In the genomic region with DNA sequence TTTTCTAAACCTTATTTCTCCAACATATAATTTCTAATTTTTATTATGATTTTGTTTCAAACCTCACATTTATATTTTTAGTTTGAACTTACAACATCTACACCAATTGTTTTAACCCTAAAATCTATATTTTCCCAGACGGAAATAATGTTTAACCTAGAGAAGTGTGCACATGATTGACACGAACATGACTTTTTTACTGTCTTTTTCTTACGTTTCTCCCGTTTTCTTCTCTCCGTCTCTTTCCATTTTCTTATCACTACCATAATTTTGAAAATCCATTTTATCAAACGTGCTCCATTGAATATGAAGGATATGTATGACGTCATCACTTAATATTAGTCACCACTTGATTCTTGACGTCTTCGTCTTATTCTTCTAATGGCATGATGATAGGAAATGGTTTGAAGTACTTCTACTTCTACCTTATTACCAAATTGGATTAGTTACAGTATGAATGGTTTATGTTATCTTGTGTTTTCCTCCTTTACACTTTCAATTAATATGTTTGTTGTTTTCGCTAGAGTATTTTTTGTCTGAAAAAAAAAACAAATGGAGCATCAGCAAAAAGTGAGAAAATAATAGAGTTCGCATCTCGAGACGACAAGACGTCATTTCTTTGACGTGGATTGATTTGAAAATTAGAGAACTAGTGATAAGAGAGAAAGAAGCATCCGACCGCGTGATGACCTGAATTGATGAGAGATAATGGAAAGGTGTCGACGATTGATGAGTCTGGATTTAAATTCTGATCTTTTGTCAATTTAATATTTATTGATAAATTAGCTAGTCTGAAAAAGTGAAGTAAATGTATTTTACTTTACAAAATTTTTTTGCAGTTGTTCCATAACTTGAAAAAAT, we compare ENCODE assay signal across 2 worm cellular contexts.
A peak's percentile ranks its signal among the peaks of the same experiment; 100 is the strongest.
TF ChIP-seq lines count a peak whose summit lies in the region.

No protein-coding gene starts in this region.

TF ChIP-seq in whole organism, L1 larva, 84 proteins besides CTCF, POLR2A, EP300 and RAD21 (continued from another document):
- no peak for TF ChIP-seq hlh-4 (tag; optimal IDR thresholded peaks at IDR 0.05; lab: Kevin White, UChicago)
- no peak for TF ChIP-seq unc-86 (tag; optimal IDR thresholded peaks at IDR 0.05; lab: Kevin White, UChicago)
- TF ChIP-seq grh-1 (GFP tag; IDR thresholded peaks at IDR 0.05; lab: Robert Waterston, UW): no peak
- TF ChIP-seq ztf-4 (tag; optimal IDR thresholded peaks at IDR 0.05; lab: Kevin White, UChicago): peak; percentile 49
- peak; percentile 14 for TF ChIP-seq nhr-90 (tag; optimal IDR thresholded peaks at IDR 0.05; lab: Kevin White, UChicago; ENCODE audit: poor library complexity)
- TF ChIP-seq nhr-85 (tag; lab: Kevin White, UChicago): peak; percentile 74
- no peak for TF ChIP-seq dpl-1 (GFP tag; optimal IDR thresholded peaks at IDR 0.05; lab: Kevin White, UChicago)

TF ChIP-seq in whole organism, L4 larva, 104 proteins besides CTCF, POLR2A, EP300 and RAD21 (continued from another document):
- TF ChIP-seq F49E8.2 (tag; optimal IDR thresholded peaks at IDR 0.05; lab: Kevin White, UChicago; ENCODE audit: borderline replicate concordance) (no peak), lsy-2 (tag; optimal IDR thresholded peaks at IDR 0.05; lab: Kevin White, UChicago) (peak in 1 of 2 experiments; percentile 8), nhr-25 (tag; optimal IDR thresholded peaks at IDR 0.05; lab: Kevin White, UChicago; ENCODE audit: borderline replicate concordance, insufficient read depth) (no peak), tra-1 (GFP tag; IDR thresholded peaks at IDR 0.05; lab: Robert Waterston, UW) (peak; percentile 70), Y105C5A.15 (GFP tag; IDR thresholded peaks at IDR 0.05; lab: Robert Waterston, UW) (no peak), ceh-82 (tag; optimal IDR thresholded peaks at IDR 0.05; lab: Kevin White, UChicago) (no peak), nhr-10 (tag; optimal IDR thresholded peaks at IDR 0.05; lab: Kevin White, UChicago) (no peak), dve-1 (tag; optimal IDR thresholded peaks at IDR 0.05; lab: Kevin White, UChicago; ENCODE audit: insufficient read depth) (peak; percentile 64), daf-12 (tag; optimal IDR thresholded peaks at IDR 0.05; lab: Kevin White, UChicago) (no peak), F37D6.2 (tag; optimal IDR thresholded peaks at IDR 0.05; lab: Kevin White, UChicago) (no peak), nhr-41 (GFP tag; IDR thresholded peaks at IDR 0.05; lab: Robert Waterston, UW) (no peak), spr-3 (GFP tag; optimal IDR thresholded peaks at IDR 0.05; lab: Kevin White, UChicago) (no peak), nhr-76 (tag; optimal IDR thresholded peaks at IDR 0.05; lab: Kevin White, UChicago) (no peak), F26F4.8 (GFP tag; conservative IDR thresholded peaks at IDR 0.05; lab: Robert Waterston, UW) (no peak), T20F7.1 (GFP tag; optimal IDR thresholded peaks at IDR 0.05; lab: Kevin White, UChicago) (peak; percentile 43), mdl-1 (tag; optimal IDR thresholded peaks at IDR 0.05; lab: Kevin White, UChicago) (peak in 1 of 2 experiments; percentile 14), ceh-44 (GFP tag; IDR thresholded peaks at IDR 0.05; lab: Robert Waterston, UW) (no peak), ceh-20 (GFP tag; IDR thresholded peaks at IDR 0.05; lab: Robert Waterston, UW) (peak; percentile 59; the same call in 1 of the 2 replicates), R02D3.7 (tag; optimal IDR thresholded peaks at IDR 0.05; lab: Kevin White, UChicago) (no peak), hmg-1.1 (GFP tag; IDR thresholded peaks at IDR 0.05; lab: Robert Waterston, UW) (no peak), dmd-6 (GFP tag; IDR thresholded peaks at IDR 0.05; lab: Robert Waterston, UW) (peak; percentile 87), snpc-4 (tag; optimal IDR thresholded peaks at IDR 0.05; lab: Kevin White, UChicago) (no peak), nhr-11 (tag; optimal IDR thresholded peaks at IDR 0.05; lab: Kevin White, UChicago) (peak; percentile 66), ZK546.5 (tag; optimal IDR thresholded peaks at IDR 0.05; lab: Kevin White, UChicago) (no peak), duxl-1 (tag; optimal IDR thresholded peaks at IDR 0.05; lab: Kevin White, UChicago; ENCODE audit: poor library complexity) (no peak), zfp-2 (tag; optimal IDR thresholded peaks at IDR 0.05; lab: Kevin White, UChicago) (no peak), ceh-28 (tag; optimal IDR thresholded peaks at IDR 0.05; lab: Kevin White, UChicago) (no peak), attf-4 (tag; optimal IDR thresholded peaks at IDR 0.05; lab: Kevin White, UChicago) (no peak), nhr-28 (tag; optimal IDR thresholded peaks at IDR 0.05; lab: Kevin White, UChicago) (peak; percentile 81), fos-1 (tag; optimal IDR thresholded peaks at IDR 0.05; lab: Kevin White, UChicago) (no peak), ceh-32 (tag; optimal IDR thresholded peaks at IDR 0.05; lab: Kevin White, UChicago; ENCODE audit: poor library complexity) (no peak), daf-16 (GFP tag; optimal IDR thresholded peaks at IDR 0.05; lab: Kevin White, UChicago) (peak in 1 of 2 experiments; percentile 79), daf-16 (tag; optimal IDR thresholded peaks at IDR 0.05; lab: Kevin White, UChicago) (peak; percentile 82), nhr-77 (tag; optimal IDR thresholded peaks at IDR 0.05; lab: Kevin White, UChicago) (peak; percentile 45)
